Fruit fly (Drosophila melanogaster) whole organism, prepupa: Measurements from ENCODE around the gene CG11309.

ENCODE experiments used
- CG10631 ChIP-seq: fragments of 200-800 bp; sonication (Bioruptor generic); optimal IDR thresholded peaks from 2 replicates; lab custom pipeline; 2016; ENCODE audit warnings: missing biosample characterization, missing genetic modification characterization
- CG10669 ChIP-seq: fragments of 200-800 bp; sonication (Bioruptor generic); optimal IDR thresholded peaks from 3 replicates; lab custom pipeline; 2018; ENCODE audit warnings: missing biosample characterization, mild to moderate bottlenecking, missing genetic modification characterization, moderate library complexity
- CG11762 ChIP-seq: fragments of 200-800 bp; sonication (Bioruptor generic); optimal IDR thresholded peaks from 3 replicates; lab custom pipeline; 2016; ENCODE audit warnings: missing biosample characterization, missing genetic modification characterization; ENCODE audit not compliant: insufficient read depth
- CG1621 ChIP-seq: fragments of 200-800 bp; sonication (Bioruptor generic); optimal IDR thresholded peaks from 3 replicates; lab custom pipeline; 2018; ENCODE audit warnings: missing biosample characterization, mild to moderate bottlenecking, missing genetic modification characterization
- CG16779 ChIP-seq: fragments of 200-800 bp; sonication (Bioruptor generic); optimal IDR thresholded peaks from 3 replicates; lab custom pipeline; 2017; ENCODE audit warnings: missing biosample characterization, mild to moderate bottlenecking, missing genetic modification characterization
- CG3032 ChIP-seq: fragments of 200-800 bp; optimal IDR thresholded peaks from 2 replicates; lab custom pipeline; 2019; ENCODE audit warnings: missing biosample characterization, mild to moderate bottlenecking, missing genetic modification characterization, moderate library complexity
- CG31627 ChIP-seq: fragments of 200-800 bp; sonication (Bioruptor generic); optimal IDR thresholded peaks from 3 replicates; lab custom pipeline; 2016; ENCODE audit warnings: missing biosample characterization, missing genetic modification characterization
- CG32006 ChIP-seq: fragments of 200-800 bp; sonication (Bioruptor generic); optimal IDR thresholded peaks from 3 replicates; lab custom pipeline; 2017; ENCODE audit warnings: missing biosample characterization, mild to moderate bottlenecking, missing genetic modification characterization
- CG34406 ChIP-seq: fragments of 200-800 bp; sonication (Bioruptor generic); optimal IDR thresholded peaks from 3 replicates; lab custom pipeline; 2016; ENCODE audit warnings: missing biosample characterization, missing genetic modification characterization
- CG3919 ChIP-seq: fragments of 200-800 bp; sonication (Bioruptor generic); optimal IDR thresholded peaks from 3 replicates; lab custom pipeline; 2016; ENCODE audit warnings: missing biosample characterization, missing genetic modification characterization
- CG4318 ChIP-seq: fragments of 200-800 bp; sonication (Bioruptor generic); optimal IDR thresholded peaks from 3 replicates; lab custom pipeline; 2017; ENCODE audit warnings: missing biosample characterization, mild to moderate bottlenecking, missing genetic modification characterization
- CG6276 ChIP-seq: fragments of 200-800 bp; sonication (Bioruptor generic); optimal IDR thresholded peaks from 2 replicates; lab custom pipeline; 2017; ENCODE audit warnings: missing biosample characterization, mild to moderate bottlenecking, missing genetic modification characterization
- CG8319 ChIP-seq: fragments of 200-800 bp; sonication (Bioruptor generic); optimal IDR thresholded peaks from 3 replicates; lab custom pipeline; 2016; ENCODE audit warnings: missing biosample characterization, missing genetic modification characterization
- CG8632 ChIP-seq: fragments of 200-800 bp; sonication (Bioruptor generic); optimal IDR thresholded peaks from 3 replicates; lab custom pipeline; 2016; ENCODE audit warnings: missing biosample characterization, missing genetic modification characterization
- Eip75B ChIP-seq: fragments of 200-800 bp; sonication (Bioruptor generic); optimal IDR thresholded peaks from 3 replicates; lab custom pipeline; 2016; ENCODE audit warnings: missing biosample characterization, missing genetic modification characterization
- Eip78C ChIP-seq: fragments of 200-800 bp; sonication (Bioruptor generic); peaks from one replicate; lab custom pipeline; 2016; ENCODE audit warnings: missing biosample characterization, missing genetic modification characterization
- Eip93F ChIP-seq: fragments of 200-800 bp; sonication (Bioruptor generic); optimal IDR thresholded peaks from 2 replicates; lab custom pipeline; 2016; ENCODE audit warnings: missing biosample characterization, mild to moderate bottlenecking, missing genetic modification characterization
- Ets21C ChIP-seq: fragments of 200-800 bp; sonication (Bioruptor generic); optimal IDR thresholded peaks from 3 replicates; lab custom pipeline; 2016; ENCODE audit warnings: missing biosample characterization, missing genetic modification characterization
- Ets96B ChIP-seq: fragments of 200-800 bp; optimal IDR thresholded peaks from 2 replicates; lab custom pipeline; 2019; ENCODE audit warnings: missing biosample characterization, mild to moderate bottlenecking, missing genetic modification characterization, moderate library complexity
- Hr38 ChIP-seq: sonication (Bioruptor generic); optimal IDR thresholded peaks from 2 replicates; lab custom pipeline; 2016; ENCODE audit warnings: missing biosample characterization, missing genetic modification characterization
- Hr39 ChIP-seq: fragments of 200-800 bp; sonication (Bioruptor generic); optimal IDR thresholded peaks from 2 replicates; lab custom pipeline; 2016; ENCODE audit warnings: missing biosample characterization, missing genetic modification characterization
- Hr4 ChIP-seq: fragments of 200-800 bp; sonication (Bioruptor generic); optimal IDR thresholded peaks from 3 replicates; lab custom pipeline; 2016; ENCODE audit warnings: missing biosample characterization, missing genetic modification characterization
- Met ChIP-seq: fragments of 200-800 bp; sonication (Bioruptor generic); optimal IDR thresholded peaks from 3 replicates; lab custom pipeline; 2016; ENCODE audit warnings: missing biosample characterization, missing genetic modification characterization
- OdsH ChIP-seq: fragments of 200-800 bp; sonication (Bioruptor generic); optimal IDR thresholded peaks from 3 replicates; lab custom pipeline; 2016; ENCODE audit warnings: missing biosample characterization, missing genetic modification characterization
- Smox ChIP-seq: fragments of 200-800 bp; sonication (Bioruptor generic); optimal IDR thresholded peaks from 3 replicates; lab custom pipeline; 2016; ENCODE audit warnings: missing biosample characterization, missing genetic modification characterization
- Sox14 ChIP-seq: fragments of 200-800 bp; sonication (Bioruptor generic); optimal IDR thresholded peaks from 3 replicates; lab custom pipeline; 2016; ENCODE audit warnings: missing biosample characterization, missing genetic modification characterization
- Sox15 ChIP-seq: fragments of 200-800 bp; sonication (Bioruptor generic); optimal IDR thresholded peaks from 3 replicates; lab custom pipeline; 2016; ENCODE audit warnings: missing biosample characterization, missing genetic modification characterization
- achi ChIP-seq: fragments of 200-800 bp; sonication (Bioruptor generic); optimal IDR thresholded peaks from 3 replicates; lab custom pipeline; 2016; ENCODE audit warnings: missing biosample characterization, missing genetic modification characterization
- acj6 ChIP-seq: fragments of 200-800 bp; sonication (Bioruptor generic); optimal IDR thresholded peaks from 3 replicates; lab custom pipeline; 2016; ENCODE audit warnings: missing biosample characterization, missing genetic modification characterization
- cyc ChIP-seq: fragments of 200-800 bp; sonication (Bioruptor generic); optimal IDR thresholded peaks from 3 replicates; lab custom pipeline; 2016; ENCODE audit warnings: missing biosample characterization, missing genetic modification characterization
- esn ChIP-seq: fragments of 200-800 bp; sonication (Bioruptor generic); optimal IDR thresholded peaks from 2 replicates; lab custom pipeline; 2016; ENCODE audit warnings: missing biosample characterization, mild to moderate bottlenecking, missing genetic modification characterization, moderate library complexity
- fd59A ChIP-seq: fragments of 200-800 bp; sonication (Bioruptor generic); optimal IDR thresholded peaks from 2 replicates; lab custom pipeline; 2017; ENCODE audit warnings: missing biosample characterization, mild to moderate bottlenecking, missing genetic modification characterization, missing genetic modification reagents
- fd85E ChIP-seq: fragments of 200-800 bp; sonication (Bioruptor generic); optimal IDR thresholded peaks from 3 replicates; lab custom pipeline; 2016; ENCODE audit warnings: missing biosample characterization, missing genetic modification characterization
- lz ChIP-seq: fragments of 200-800 bp; sonication (Bioruptor generic); optimal IDR thresholded peaks from 3 replicates; lab custom pipeline; 2016; ENCODE audit warnings: missing biosample characterization, missing genetic modification characterization
- net ChIP-seq: fragments of 200-800 bp; sonication (Bioruptor generic); optimal IDR thresholded peaks from 3 replicates; lab custom pipeline; 2016; ENCODE audit warnings: missing biosample characterization, missing genetic modification characterization
- pdm3 ChIP-seq: fragments of 200-800 bp; sonication (Bioruptor generic); optimal IDR thresholded peaks from 3 replicates; lab custom pipeline; 2016; ENCODE audit warnings: missing biosample characterization, missing genetic modification characterization
- salr ChIP-seq, 2 experiments: fragments of 200-800 bp; sonication (Bioruptor generic); optimal IDR thresholded peaks; 3 replicates each; lab custom pipeline; 2016 to 2018; ENCODE audit warnings: missing biosample characterization in 2 of 2, missing genetic modification characterization in 2 of 2, mild to moderate bottlenecking in 1 of 2
- spab ChIP-seq: fragments of 200-800 bp; sonication (Bioruptor generic); optimal IDR thresholded peaks from 2 replicates; lab custom pipeline; 2017; ENCODE audit warnings: missing biosample characterization, mild to moderate bottlenecking, missing genetic modification characterization, missing genetic modification reagents
- ss ChIP-seq, 2 experiments: fragments of 200-800 bp; sonication (Bioruptor generic); optimal IDR thresholded peaks; 2 replicates in 1 of 2; 3 replicates in 1 of 2; lab custom pipeline; 2017 to 2018; ENCODE audit warnings: mild to moderate bottlenecking in 2 of 2, missing biosample characterization in 2 of 2, missing genetic modification characterization in 2 of 2, moderate library complexity in 1 of 2
- svp ChIP-seq: fragments of 200-800 bp; sonication (Bioruptor generic); peaks from one replicate; lab custom pipeline; 2016; ENCODE audit warnings: missing biosample characterization, missing genetic modification characterization
- topi ChIP-seq: fragments of 200-800 bp; sonication (Bioruptor generic); optimal IDR thresholded peaks from 3 replicates; lab custom pipeline; 2016; ENCODE audit warnings: missing biosample characterization, missing genetic modification characterization

CG11309 gene

dm6 chr3L:21321807-21322503 lies 17.5 kb upstream of the CG11309 start:
- TF ChIP-seq net (GFP tag; lab: Kevin White, UChicago), result peak; percentile 4
- TF ChIP-seq CG8632 (GFP tag; lab: Kevin White, UChicago), result peak; percentile 19
- TF ChIP-seq achi (GFP tag; lab: Kevin White, UChicago), result peak; percentile 45
- peak; percentile 22 for TF ChIP-seq CG34406 (GFP tag; lab: Kevin White, UChicago)
- no peak for TF ChIP-seq Hr38 (GFP tag; lab: Kevin White, UChicago)
- TF ChIP-seq acj6 (GFP tag; lab: Kevin White, UChicago), result peak; percentile 35
- peak; percentile 52 for TF ChIP-seq CG6276 (GFP tag; lab: Kevin White, UChicago)
- TF ChIP-seq cyc (GFP tag; lab: Kevin White, UChicago), result peak; percentile 11
- TF ChIP-seq salr (GFP tag; optimal IDR thresholded peaks at IDR 0.05; lab: Kevin White, UChicago), result no peak
- peak; percentile 4 for TF ChIP-seq Hr39 (GFP tag; lab: Kevin White, UChicago)
- peak; percentile 39 for TF ChIP-seq Sox14 (GFP tag; lab: Kevin White, UChicago)
- no peak for TF ChIP-seq Sox15 (GFP tag; lab: Kevin White, UChicago)
- peak; percentile 36 for TF ChIP-seq Hr4 (GFP tag; lab: Kevin White, UChicago)
- TF ChIP-seq Eip75B, result peak; percentile 3
- peak; percentile 10 for TF ChIP-seq CG16779 (tag; lab: Kevin White, UChicago)
- TF ChIP-seq CG32006 (GFP tag; lab: Kevin White, UChicago), result peak; percentile 66
- TF ChIP-seq ss (GFP tag; optimal IDR thresholded peaks at IDR 0.05; lab: Kevin White, UChicago), result no peak
- peak; percentile 40 for TF ChIP-seq pdm3 (GFP tag; lab: Kevin White, UChicago)
- peak; percentile 51 for TF ChIP-seq OdsH (GFP tag; lab: Kevin White, UChicago)
- TF ChIP-seq CG31627 (GFP tag; lab: Kevin White, UChicago), result peak; percentile 28
- TF ChIP-seq topi (GFP tag; lab: Kevin White, UChicago), result peak; percentile 50
- no peak for TF ChIP-seq CG3032
- TF ChIP-seq spab (GFP tag; lab: Kevin White, UChicago), result no peak
- peak; percentile 54 for TF ChIP-seq Smox (GFP tag; lab: Kevin White, UChicago)
- no peak for TF ChIP-seq CG1621 (tag; lab: Kevin White, UChicago)
- TF ChIP-seq CG10631 (GFP tag; lab: Kevin White, UChicago), result peak; percentile 17
- peak; percentile 37 for TF ChIP-seq CG4318 (GFP tag; lab: Kevin White, UChicago)
- peak; percentile 59 for TF ChIP-seq CG10669 (GFP tag; lab: Kevin White, UChicago)
- TF ChIP-seq Ets96B (tag; lab: Kevin White, UChicago), result no peak
- TF ChIP-seq lz, result peak; percentile 19
- peak; percentile 54 for TF ChIP-seq Met (GFP tag; lab: Kevin White, UChicago)
- TF ChIP-seq Eip93F (GFP tag; lab: Kevin White, UChicago), result no peak
- TF ChIP-seq CG3919 (GFP tag; lab: Kevin White, UChicago), result peak; percentile 39
- no peak for TF ChIP-seq svp
- TF ChIP-seq fd59A, result peak; percentile 17
- TF ChIP-seq CG11762, result no peak
- TF ChIP-seq Ets21C (GFP tag; lab: Kevin White, UChicago), result no peak
- no peak for TF ChIP-seq CG8319 (GFP tag; lab: Kevin White, UChicago)

- no peak for TF ChIP-seq CG32006 (GFP tag; lab: Kevin White, UChicago)
- no peak for TF ChIP-seq Eip93F (GFP tag; lab: Kevin White, UChicago)
- TF ChIP-seq Smox (GFP tag; lab: Kevin White, UChicago), result no peak
- TF ChIP-seq fd85E, result no peak
- no peak for TF ChIP-seq OdsH (GFP tag; lab: Kevin White, UChicago)
- peak; percentile 5 for TF ChIP-seq Eip78C (GFP tag; lab: Kevin White, UChicago)
- TF ChIP-seq esn, result no peak
- no peak for TF ChIP-seq Ets96B (tag; lab: Kevin White, UChicago)
These were observed 15.5 kb upstream of the CG11309 start for dm6 chr3L:21319957-21320356.
